Worm (Caenorhabditis elegans) whole organism, midembryonic: ENCODE data around the gene clec-9.

Experiments used
- T22C8.4 ChIP-seq: fragments of 200-800 bp; sonication (Bioruptor generic); IDR thresholded peaks from 2 replicates; pipeline ENCODE4 v1.3.6; 2022; ENCODE audit warnings: missing genetic modification characterization, missing compliant biosample characterization
- cog-1 ChIP-seq: sonication (generic microtip); optimal IDR thresholded peaks from 2 replicates; lab custom pipeline; 2016; ENCODE audit warnings: missing genetic modification characterization, missing compliant biosample characterization
- flt-1 ChIP-seq: fragments of 200-800 bp; sonication (Bioruptor generic); IDR thresholded peaks from 2 replicates; pipeline ENCODE4 v1.3.6; 2022; ENCODE audit warnings: missing genetic modification characterization, missing compliant biosample characterization
- klf-2 ChIP-seq: fragments of 200-800 bp; sonication (Bioruptor generic); conservative IDR thresholded peaks from 2 replicates; pipeline ENCODE4 v1.3.6; 2022; ENCODE audit warnings: missing genetic modification reagents, missing genetic modification characterization, missing compliant biosample characterization
- med-1 ChIP-seq: sonication (generic microtip); optimal IDR thresholded peaks from 2 replicates; lab custom pipeline; 2017; ENCODE audit warnings: missing genetic modification characterization, mild to moderate bottlenecking, missing compliant biosample characterization, antibody characterized with exemption, missing genetic modification reagents; ENCODE audit not compliant: insufficient read depth
- ref-1 ChIP-seq: fragments of 200-800 bp; sonication (Bioruptor generic); conservative IDR thresholded peaks from 2 replicates; pipeline ENCODE4 v1.3.6; 2022; ENCODE audit warnings: missing genetic modification reagents, missing genetic modification characterization, missing compliant biosample characterization
- tab-1 ChIP-seq: fragments of 200-800 bp; sonication (Bioruptor generic); IDR thresholded peaks from 2 replicates; pipeline ENCODE4 v1.3.6; 2022; ENCODE audit warnings: missing genetic modification characterization, missing compliant biosample characterization
- ztf-23 ChIP-seq: fragments of 200-800 bp; sonication (Bioruptor generic); IDR thresholded peaks from 2 replicates; pipeline ENCODE4 v1.3.6; 2022; ENCODE audit warnings: missing genetic modification reagents, missing genetic modification characterization, missing compliant biosample characterization
- ztf-29 ChIP-seq: fragments of 200-800 bp; sonication (Bioruptor generic); IDR thresholded peaks from 2 replicates; pipeline ENCODE4 v1.3.6; 2022; ENCODE audit warnings: missing genetic modification reagents, missing genetic modification characterization, missing compliant biosample characterization

clec-9 gene

ce11 chrV:16692988-16693387 is 13.5 kb downstream of the clec-9 start:
- no peak for TF ChIP-seq med-1 (GFP tag; lab: Kevin White, UChicago)
- no peak for TF ChIP-seq ref-1
- TF ChIP-seq ztf-23 = no peak
- TF ChIP-seq tab-1 = no peak
- no peak for TF ChIP-seq T22C8.4
- TF ChIP-seq cog-1 (tag; lab: Kevin White, UChicago) = no peak
- TF ChIP-seq ztf-29 (GFP tag; lab: Robert Waterston, UW) = no peak

ce11 chrV:16687227-16687626 is 19.2 kb downstream of the clec-9 start, which contains the start of gene srz-102:
Gene srz-102 (plus strand): TSS chrV:16687527.
- no peak for TF ChIP-seq cog-1 (tag; lab: Kevin White, UChicago)
- TF ChIP-seq med-1 (GFP tag; lab: Kevin White, UChicago) = no peak

- TF ChIP-seq flt-1 (GFP tag; lab: Robert Waterston, UW) (no peak), med-1 (GFP tag; lab: Kevin White, UChicago) (no peak), tab-1 (no peak), ztf-23 (no peak), T22C8.4 (no peak), cog-1 (tag; lab: Kevin White, UChicago) (no peak), klf-2 (GFP tag; lab: Robert Waterston, UW) (no peak), ztf-29 (GFP tag; lab: Robert Waterston, UW) (no peak), ref-1 (no peak)
Observed at ce11 chrV:16685725-16686124, 20.7 kb downstream of the clec-9 start, which contains the start of gene srw-43. Gene srw-43 (plus strand): TSS chrV:16686025.

- TF ChIP-seq cog-1 (tag; lab: Kevin White, UChicago) (no peak), ztf-23 (no peak), ztf-29 (GFP tag; lab: Robert Waterston, UW) (no peak), T22C8.4 (no peak), flt-1 (GFP tag; lab: Robert Waterston, UW) (no peak), tab-1 (no peak), klf-2 (GFP tag; lab: Robert Waterston, UW) (no peak), ref-1 (no peak), med-1 (GFP tag; lab: Kevin White, UChicago) (no peak)
Observed at ce11 chrV:16683359-16683758, 23.1 kb downstream of the clec-9 start.

- TF ChIP-seq ref-1 = no peak
- no peak for TF ChIP-seq ztf-29 (GFP tag; lab: Robert Waterston, UW)
- TF ChIP-seq tab-1 = no peak
- no peak for TF ChIP-seq flt-1 (GFP tag; lab: Robert Waterston, UW)
- no peak for TF ChIP-seq cog-1 (tag; lab: Kevin White, UChicago)
- TF ChIP-seq klf-2 (GFP tag; lab: Robert Waterston, UW) = no peak
- no peak for TF ChIP-seq T22C8.4
- no peak for TF ChIP-seq ztf-23
- no peak for TF ChIP-seq med-1 (GFP tag; lab: Kevin White, UChicago)
Observed at ce11 chrV:16682886-16683285, 23.6 kb downstream of the clec-9 start, which contains the start of gene srw-36. Gene srw-36 (plus strand): TSS chrV:16683186.

ce11 chrV:16679981-16680380 is 26.5 kb downstream of the clec-9 start, which contains the start of gene srw-44:
Gene srw-44 (plus strand): TSS chrV:16680281.
- TF ChIP-seq flt-1 (GFP tag; lab: Robert Waterston, UW) = no peak
- TF ChIP-seq cog-1 (tag; lab: Kevin White, UChicago) = no peak
- no peak for TF ChIP-seq ztf-29 (GFP tag; lab: Robert Waterston, UW)
- TF ChIP-seq T22C8.4 = no peak
- no peak for TF ChIP-seq ref-1
- TF ChIP-seq ztf-23 = no peak
- no peak for TF ChIP-seq tab-1
- no peak for TF ChIP-seq med-1 (GFP tag; lab: Kevin White, UChicago)
- no peak for TF ChIP-seq klf-2 (GFP tag; lab: Robert Waterston, UW)

DNA sequence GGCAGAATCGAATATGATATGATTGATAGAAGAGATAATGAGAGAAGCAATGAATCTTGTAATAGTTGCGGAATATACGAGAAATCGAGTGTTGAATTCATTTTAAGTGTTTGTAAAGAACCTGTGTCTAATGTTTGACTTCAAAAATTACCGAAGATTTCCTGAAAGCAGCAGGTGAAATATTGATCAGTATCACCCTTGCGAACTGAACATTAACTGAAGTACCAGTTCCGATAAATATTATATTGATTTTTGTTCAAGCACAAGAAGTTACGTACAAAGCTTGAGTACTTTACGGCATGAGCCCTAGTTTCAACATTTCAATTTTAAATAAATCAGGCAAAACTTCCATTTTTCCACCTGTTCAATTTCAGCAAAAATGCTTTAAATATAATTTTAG is 27.2 kb downstream of the clec-9 start, which contains the start of gene srz-103:
Gene srz-103 (minus strand): TSS at position 101 of the 400 bp plus-strand sequence.
- TF ChIP-seq ztf-29 (GFP tag; lab: Robert Waterston, UW) = no peak

DNA sequence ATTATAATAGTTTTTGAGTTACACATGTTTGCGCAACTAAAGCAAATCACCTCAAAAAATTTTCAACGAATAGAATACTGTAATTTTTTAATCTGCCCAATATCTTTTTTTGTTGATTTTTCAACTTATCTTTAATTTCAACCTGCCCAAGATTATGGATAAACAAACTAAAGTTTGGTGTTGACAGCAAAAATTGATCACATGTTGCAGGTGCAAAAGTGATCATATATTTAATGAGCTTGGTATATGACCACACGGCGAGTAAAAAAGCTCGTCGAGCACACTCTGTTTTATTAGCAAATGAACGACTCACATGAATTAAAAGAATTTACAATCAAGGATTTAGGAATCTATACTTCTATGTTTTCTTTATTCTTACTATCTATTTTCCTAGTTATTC is 30.9 kb downstream of the clec-9 start, which contains the start of gene srz-1:
Gene srz-1 (plus strand): TSS at position 301 of the 400 bp plus-strand sequence.
- TF ChIP-seq ref-1 (no peak), tab-1 (no peak), flt-1 (GFP tag; lab: Robert Waterston, UW) (no peak), med-1 (GFP tag; lab: Kevin White, UChicago) (no peak), T22C8.4 (no peak), cog-1 (tag; lab: Kevin White, UChicago) (no peak), ztf-29 (GFP tag; lab: Robert Waterston, UW) (no peak), ztf-23 (no peak), klf-2 (GFP tag; lab: Robert Waterston, UW) (no peak)

DNA sequence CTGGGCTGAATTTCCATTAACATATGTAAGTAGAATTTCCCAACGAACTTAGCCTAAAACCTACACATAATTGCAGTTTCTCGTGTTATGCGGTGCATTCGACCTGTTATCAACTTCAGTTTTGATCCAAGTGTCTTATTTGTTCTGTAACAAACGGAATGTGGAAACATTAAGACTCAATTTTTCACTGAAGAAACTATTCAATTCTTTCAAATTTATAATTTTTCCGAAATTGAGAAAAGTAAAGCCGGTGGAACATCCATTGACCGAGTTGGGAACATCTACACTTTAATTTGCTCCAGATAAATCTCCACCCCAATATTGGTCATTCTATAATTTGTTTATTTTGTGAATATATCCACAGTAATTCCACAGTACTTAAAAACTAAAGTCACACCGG is 32.0 kb downstream of the clec-9 start:
- TF ChIP-seq ref-1 (no peak), med-1 (GFP tag; lab: Kevin White, UChicago) (no peak), ztf-29 (GFP tag; lab: Robert Waterston, UW) (no peak), ztf-23 (no peak), tab-1 (no peak), cog-1 (tag; lab: Kevin White, UChicago) (no peak), T22C8.4 (no peak), flt-1 (GFP tag; lab: Robert Waterston, UW) (no peak), klf-2 (GFP tag; lab: Robert Waterston, UW) (no peak)

- no peak for TF ChIP-seq T22C8.4
- no peak for TF ChIP-seq ztf-23
- TF ChIP-seq tab-1 = no peak
- no peak for TF ChIP-seq klf-2 (GFP tag; lab: Robert Waterston, UW)
- no peak for TF ChIP-seq flt-1 (GFP tag; lab: Robert Waterston, UW)
- no peak for TF ChIP-seq ref-1
- no peak for TF ChIP-seq med-1 (GFP tag; lab: Kevin White, UChicago)
- TF ChIP-seq ztf-29 (GFP tag; lab: Robert Waterston, UW) = no peak
- no peak for TF ChIP-seq cog-1 (tag; lab: Kevin White, UChicago)
Observed at ce11 chrV:16672198-16672597, 34.3 kb downstream of the clec-9 start, which contains the start of gene F14F8.8. Gene F14F8.8 (minus strand): TSS chrV:16672298.
